Fruit fly (Drosophila melanogaster): ENCODE measurements around the gene msn.

- TF ChIP-seq Abd-B (GFP tag; optimal IDR thresholded peaks at IDR 0.05) (no peak), usp (GFP tag; optimal IDR thresholded peaks at IDR 0.05) (no peak), Dfd (GFP tag; optimal IDR thresholded peaks at IDR 0.05) (no peak), Hnf4 (GFP tag; optimal IDR thresholded peaks at IDR 0.05) (no peak), Rel (GFP tag; optimal IDR thresholded peaks at IDR 0.05) (no peak), Rel (tag; optimal IDR thresholded peaks at IDR 0.05) (no peak), fru (GFP tag; optimal IDR thresholded peaks at IDR 0.05) (no peak), sv (GFP tag; optimal IDR thresholded peaks at IDR 0.05) (no peak), Myc (optimal IDR thresholded peaks at IDR 0.05) (no peak), CG32264 (GFP tag; optimal IDR thresholded peaks at IDR 0.05) (no peak), Jra (GFP tag; optimal IDR thresholded peaks at IDR 0.05) (no peak), dmrt93B (GFP tag; optimal IDR thresholded peaks at IDR 0.05) (no peak), h (GFP tag; optimal IDR thresholded peaks at IDR 0.05) (no peak), psq (GFP tag; optimal IDR thresholded peaks at IDR 0.05) (no peak)
Observed at dm6 chr3L:2614222-2614621, 27.9 kb upstream of the msn start.

Measured in whole organism, wandering third instar larva.